Worm (Caenorhabditis elegans) whole organism, L4/young adult: ENCODE measurements around the gene srh-18.

Experiments used
- W03F9.2 ChIP-seq: fragments of 150-350 bp; optimal IDR thresholded peaks from 2 replicates; lab custom pipeline; 2014; ENCODE audit warnings: missing biosample characterization, missing genetic modification characterization
- dao-5 ChIP-seq: sonication (generic microtip); optimal IDR thresholded peaks from 2 replicates; lab custom pipeline; 2016; ENCODE audit warnings: missing genotype, missing genetic modification characterization, moderate library complexity, missing compliant biosample characterization
- him-1 ChIP-seq: sonication (generic microtip); optimal IDR thresholded peaks from 2 replicates; lab custom pipeline; 2016; ENCODE audit warnings: missing genotype, missing genetic modification reagents, missing genetic modification characterization, missing compliant biosample characterization

- TF ChIP-seq him-1 (tag; lab: Kevin White, UChicago) (no peak), W03F9.2 (no peak), dao-5 (no peak)
These were observed 12.7 kb downstream of the srh-18 start, which contains the start of gene nhr-129 for ce11 chrV:13330919-13331318.
